Worm (Caenorhabditis elegans): ENCODE data around the gene ssp-34.

DNA sequence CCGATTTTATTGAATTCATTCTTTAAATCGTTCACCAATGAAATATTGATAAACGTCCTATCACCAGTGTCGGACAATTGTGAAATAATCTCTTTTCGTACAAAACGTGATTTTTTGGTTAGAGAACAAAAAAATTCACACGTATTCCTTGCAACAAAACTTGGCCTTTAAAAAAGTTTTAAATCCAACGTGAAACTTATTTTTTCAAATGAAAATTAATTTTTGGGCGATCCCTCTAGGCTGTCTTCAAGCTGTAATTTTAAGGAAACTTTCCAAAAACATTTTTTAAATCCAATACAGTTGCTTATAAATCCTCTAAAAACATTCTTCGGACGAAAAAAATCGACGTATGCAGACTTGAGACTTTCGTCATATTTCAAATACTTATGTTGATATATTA is 16.3 kb upstream of the ssp-34 start, which contains the start of gene T25B9.5:
- TF ChIP-seq ztf-4 (tag; optimal IDR thresholded peaks at IDR 0.05) (no peak), egl-27 (tag; optimal IDR thresholded peaks at IDR 0.05) (no peak), ama-1 (optimal IDR thresholded peaks at IDR 0.05) (no peak), fos-1 (tag; optimal IDR thresholded peaks at IDR 0.05) (no peak)

Data from whole organism, L3 larva.